Worm (Caenorhabditis elegans) whole organism, L1 larva: ENCODE results near the gene ccdc-55.

ENCODE experiments used
- aly-2 ChIP-seq: fragments of 150-350 bp; optimal IDR thresholded peaks from 2 replicates; lab custom pipeline; 2014; ENCODE audit warnings: missing biosample characterization, missing genetic modification characterization
- dsc-1 ChIP-seq: sonication (generic microtip); optimal IDR thresholded peaks from 2 replicates; lab custom pipeline; 2016; ENCODE audit warnings: mild to moderate bottlenecking, missing genetic modification characterization, missing compliant biosample characterization
- lin-13 ChIP-seq: fragments of 150-350 bp; optimal IDR thresholded peaks from 2 replicates; lab custom pipeline; 2014; ENCODE audit warnings: missing biosample characterization, missing genetic modification reagents, missing genetic modification characterization
- lin-39 ChIP-seq: fragments of 150-350 bp; optimal IDR thresholded peaks from 2 replicates; lab custom pipeline; 2014; ENCODE audit warnings: missing biosample characterization, missing genetic modification reagents, missing genetic modification characterization
- mdl-1 ChIP-seq, 2 experiments: fragments of 150-350 bp; optimal IDR thresholded peaks; 2 replicates each; lab custom pipeline; 2014 to 2017; ENCODE audit warnings: missing biosample characterization in 2 of 2, missing genetic modification characterization in 2 of 2, inconsistent platforms in 1 of 2
- nhr-11 ChIP-seq: fragments of 150-350 bp; optimal IDR thresholded peaks from 2 replicates; lab custom pipeline; 2014; ENCODE audit warnings: missing biosample characterization, missing genetic modification characterization
- nhr-237 ChIP-seq: fragments of 150-350 bp; optimal IDR thresholded peaks from 2 replicates; lab custom pipeline; 2014; ENCODE audit warnings: missing biosample characterization, missing genetic modification characterization
- nhr-90 ChIP-seq: sonication (generic microtip); optimal IDR thresholded peaks from 2 replicates; lab custom pipeline; 2016; ENCODE audit warnings: mild to moderate bottlenecking, missing genetic modification characterization, missing compliant biosample characterization; ENCODE audit not compliant: poor library complexity
- unc-30 ChIP-seq: sonication (generic microtip); optimal IDR thresholded peaks from 2 replicates; lab custom pipeline; 2017; ENCODE audit warnings: missing biosample characterization, missing genetic modification characterization

DNA sequence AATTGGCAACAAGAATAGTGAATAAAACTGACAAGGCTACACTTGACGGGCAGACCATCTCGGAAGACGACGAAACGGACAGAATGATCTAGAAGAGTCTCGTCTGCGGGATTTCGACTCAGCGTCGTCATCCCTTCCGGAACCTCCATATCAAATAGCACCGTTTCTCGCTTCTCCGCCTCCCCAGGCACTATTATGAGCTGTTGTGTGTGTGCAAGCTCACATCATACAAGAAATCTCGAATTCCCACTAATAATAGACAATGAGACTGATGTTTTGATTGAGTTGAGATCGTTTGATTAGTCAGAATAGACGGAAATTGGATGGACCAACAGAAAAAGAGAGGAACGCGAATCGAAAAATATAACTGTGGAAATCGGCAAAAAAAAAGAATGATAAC, 21.7 kb upstream of the ccdc-55 start, which contains the start of gene spp-28:
- TF ChIP-seq mdl-1 (tag; optimal IDR thresholded peaks at IDR 0.05; lab: Kevin White, UChicago) (no peak), nhr-237 (tag; lab: Kevin White, UChicago) (no peak), lin-13 (GFP tag; lab: Kevin White, UChicago) (no peak), nhr-11 (tag; lab: Kevin White, UChicago) (no peak), nhr-90 (no peak), unc-30 (tag; lab: Kevin White, UChicago) (no peak), dsc-1 (tag; lab: Kevin White, UChicago) (no peak), aly-2 (no peak), lin-39 (tag; lab: Kevin White, UChicago) (no peak)
